Worm (Caenorhabditis elegans) whole organism, late embryonic: ENCODE data around the gene fbxb-114.

ENCODE experiments used
- C38D4.7 ChIP-seq: fragments of 200-800 bp; sonication (Bioruptor generic); optimal IDR thresholded peaks from 2 replicates; lab custom pipeline; 2018; ENCODE audit warnings: mild to moderate bottlenecking, missing genetic modification characterization, moderate library complexity, missing compliant biosample characterization
- K02D7.2 ChIP-seq: sonication (generic microtip); optimal IDR thresholded peaks from 2 replicates; lab custom pipeline; 2017; ENCODE audit warnings: mild to moderate bottlenecking, missing genetic modification characterization, missing compliant biosample characterization
- K09A11.1 ChIP-seq: sonication (generic microtip); optimal IDR thresholded peaks from 2 replicates; lab custom pipeline; 2017; ENCODE audit warnings: antibody characterized with exemption, mild to moderate bottlenecking, missing genetic modification characterization, missing compliant biosample characterization; ENCODE audit not compliant: insufficient read depth
- ahr-1 ChIP-seq: sonication (generic microtip); optimal IDR thresholded peaks from 2 replicates; lab custom pipeline; 2016; ENCODE audit warnings: missing genetic modification characterization, missing compliant biosample characterization
- ama-1 ChIP-seq: fragments of 150-350 bp; optimal IDR thresholded peaks from 2 replicates; lab custom pipeline; 2014
- ceh-18 ChIP-seq: sonication (generic microtip); optimal IDR thresholded peaks from 2 replicates; lab custom pipeline; 2016; ENCODE audit warnings: missing genetic modification characterization, missing compliant biosample characterization
- ceh-19 ChIP-seq: fragments of 200-800 bp; sonication (Bioruptor generic); optimal IDR thresholded peaks from 2 replicates; lab custom pipeline; 2018; ENCODE audit warnings: mild to moderate bottlenecking, missing genetic modification characterization, missing compliant biosample characterization
- ceh-2 ChIP-seq: sonication (generic microtip); optimal IDR thresholded peaks from 2 replicates; lab custom pipeline; 2016; ENCODE audit warnings: missing genotype, missing genetic modification characterization, missing compliant biosample characterization
- ceh-22 ChIP-seq: sonication (generic microtip); optimal IDR thresholded peaks from 2 replicates; lab custom pipeline; 2017; ENCODE audit warnings: missing biosample characterization, missing genetic modification characterization
- ceh-30 ChIP-seq: fragments of 150-350 bp; optimal IDR thresholded peaks from 2 replicates; lab custom pipeline; 2014; ENCODE audit warnings: missing biosample characterization, missing genetic modification characterization
- ceh-31 ChIP-seq: sonication (generic microtip); optimal IDR thresholded peaks from 2 replicates; lab custom pipeline; 2016; ENCODE audit warnings: missing genetic modification characterization, missing compliant biosample characterization
- ceh-45 ChIP-seq: fragments of 200-800 bp; sonication (Bioruptor generic); IDR thresholded peaks from 2 replicates; pipeline ENCODE4 v1.3.6; 2022; ENCODE audit warnings: missing genetic modification reagents, missing genetic modification characterization, missing compliant biosample characterization
- ceh-6 ChIP-seq: fragments of 200-800 bp; sonication (Bioruptor generic); optimal IDR thresholded peaks from 2 replicates; lab custom pipeline; 2018; ENCODE audit warnings: mild to moderate bottlenecking, missing genetic modification characterization, missing compliant biosample characterization
- ceh-9 ChIP-seq: sonication (generic microtip); optimal IDR thresholded peaks from 2 replicates; lab custom pipeline; 2016; ENCODE audit warnings: mild to moderate bottlenecking, missing genetic modification characterization, inconsistent platforms, missing compliant biosample characterization
- dve-1 ChIP-seq: sonication (generic microtip); optimal IDR thresholded peaks from 2 replicates; lab custom pipeline; 2017; ENCODE audit warnings: antibody characterized with exemption, mild to moderate bottlenecking, missing genetic modification characterization, missing compliant biosample characterization
- elt-2 ChIP-seq: sonication (generic microtip); optimal IDR thresholded peaks from 2 replicates; lab custom pipeline; 2016; ENCODE audit warnings: missing genetic modification reagents, missing genetic modification characterization, missing compliant biosample characterization
- eyg-1 ChIP-seq: sonication (generic microtip); optimal IDR thresholded peaks from 2 replicates; lab custom pipeline; 2016; ENCODE audit warnings: missing genotype, missing genetic modification characterization, missing compliant biosample characterization
- fax-1 ChIP-seq: sonication (generic microtip); optimal IDR thresholded peaks from 2 replicates; lab custom pipeline; 2016; ENCODE audit warnings: missing genotype, missing genetic modification characterization, missing compliant biosample characterization
- gmeb-2 ChIP-seq: sonication (generic microtip); optimal IDR thresholded peaks from 2 replicates; lab custom pipeline; 2016; ENCODE audit warnings: missing genetic modification characterization, inconsistent platforms, missing compliant biosample characterization
- hlh-13 ChIP-seq: fragments of 200-800 bp; sonication (Bioruptor generic); optimal IDR thresholded peaks from 2 replicates; lab custom pipeline; 2018; ENCODE audit warnings: mild to moderate bottlenecking, missing genetic modification characterization, missing compliant biosample characterization
- hlh-15 ChIP-seq: sonication (generic microtip); optimal IDR thresholded peaks from 2 replicates; lab custom pipeline; 2016; ENCODE audit warnings: missing genetic modification characterization, missing compliant biosample characterization
- lim-6 ChIP-seq: sonication (generic microtip); optimal IDR thresholded peaks from 2 replicates; lab custom pipeline; 2016; ENCODE audit warnings: missing genetic modification characterization, missing compliant biosample characterization
- lin-11 ChIP-seq: fragments of 200-800 bp; sonication (Bioruptor generic); optimal IDR thresholded peaks from 2 replicates; lab custom pipeline; 2018; ENCODE audit warnings: mild to moderate bottlenecking, missing genetic modification characterization, missing compliant biosample characterization
- nhr-11 ChIP-seq: fragments of 150-350 bp; optimal IDR thresholded peaks from 2 replicates; lab custom pipeline; 2014; ENCODE audit warnings: missing biosample characterization, missing genetic modification characterization
- nhr-232 ChIP-seq: sonication (generic microtip); optimal IDR thresholded peaks from 2 replicates; lab custom pipeline; 2016; ENCODE audit warnings: missing genetic modification characterization, missing compliant biosample characterization
- pag-3 ChIP-seq: sonication (generic microtip); optimal IDR thresholded peaks from 2 replicates; lab custom pipeline; 2016; ENCODE audit warnings: missing compliant biosample characterization, missing genetic modification characterization, borderline replicate concordance
- pat-9 ChIP-seq: fragments of 200-800 bp; sonication (Bioruptor generic); optimal IDR thresholded peaks from 2 replicates; lab custom pipeline; 2018; ENCODE audit warnings: mild to moderate bottlenecking, missing genetic modification characterization, moderate library complexity, missing compliant biosample characterization
- pha-4 ChIP-seq: fragments of 150-350 bp; optimal IDR thresholded peaks from 2 replicates; lab custom pipeline; 2018; ENCODE audit warnings: missing biosample characterization, missing genetic modification reagents, missing genetic modification characterization
- rnt-1 ChIP-seq: sonication (generic microtip); optimal IDR thresholded peaks from 2 replicates; lab custom pipeline; 2016; ENCODE audit warnings: missing genetic modification characterization, missing compliant biosample characterization
- sdc-2 ChIP-seq: sonication (generic microtip); optimal IDR thresholded peaks from 2 replicates; lab custom pipeline; 2016; ENCODE audit warnings: missing genotype, missing genetic modification characterization, missing compliant biosample characterization
- sox-4 ChIP-seq: sonication (generic microtip); optimal IDR thresholded peaks from 2 replicates; lab custom pipeline; 2017; ENCODE audit warnings: mild to moderate bottlenecking, missing genetic modification characterization, inconsistent platforms, missing compliant biosample characterization
- syd-9 ChIP-seq: sonication (generic microtip); optimal IDR thresholded peaks from 2 replicates; lab custom pipeline; 2016; ENCODE audit warnings: mild to moderate bottlenecking, missing genetic modification characterization, moderate library complexity, missing compliant biosample characterization
- tbx-7 ChIP-seq: sonication (generic microtip); optimal IDR thresholded peaks from 2 replicates; lab custom pipeline; 2016; ENCODE audit warnings: missing genotype, missing genetic modification characterization, missing compliant biosample characterization
- ttx-3 ChIP-seq: sonication (generic microtip); optimal IDR thresholded peaks from 2 replicates; lab custom pipeline; 2016; ENCODE audit warnings: missing genetic modification reagents, missing genetic modification characterization, missing compliant biosample characterization
- unc-3 ChIP-seq, 2 experiments: fragments of 200-800 bp in 1 of 2; sonication (Bioruptor generic) in 1 of 2; sonication (generic microtip) in 1 of 2; conservative IDR thresholded peaks in 1 of 2; optimal IDR thresholded peaks in 1 of 2; 2 replicates each; pipeline versions ENCODE4 v1.3.6 to Lab custom; 2016 to 2022; ENCODE audit warnings: missing compliant biosample characterization in 2 of 2, missing genetic modification characterization in 2 of 2, missing genetic modification reagents in 1 of 2
- unc-42 ChIP-seq: sonication (generic microtip); optimal IDR thresholded peaks from 2 replicates; lab custom pipeline; 2016; ENCODE audit warnings: missing genotype, missing genetic modification characterization, missing compliant biosample characterization
- unc-86 ChIP-seq: sonication (generic microtip); optimal IDR thresholded peaks from 2 replicates; lab custom pipeline; 2016; ENCODE audit warnings: missing genetic modification characterization, missing compliant biosample characterization
- ztf-16 ChIP-seq: sonication (generic microtip); optimal IDR thresholded peaks from 2 replicates; lab custom pipeline; 2017; ENCODE audit warnings: missing genetic modification characterization, missing compliant biosample characterization

fbxb-114 gene

DNA sequence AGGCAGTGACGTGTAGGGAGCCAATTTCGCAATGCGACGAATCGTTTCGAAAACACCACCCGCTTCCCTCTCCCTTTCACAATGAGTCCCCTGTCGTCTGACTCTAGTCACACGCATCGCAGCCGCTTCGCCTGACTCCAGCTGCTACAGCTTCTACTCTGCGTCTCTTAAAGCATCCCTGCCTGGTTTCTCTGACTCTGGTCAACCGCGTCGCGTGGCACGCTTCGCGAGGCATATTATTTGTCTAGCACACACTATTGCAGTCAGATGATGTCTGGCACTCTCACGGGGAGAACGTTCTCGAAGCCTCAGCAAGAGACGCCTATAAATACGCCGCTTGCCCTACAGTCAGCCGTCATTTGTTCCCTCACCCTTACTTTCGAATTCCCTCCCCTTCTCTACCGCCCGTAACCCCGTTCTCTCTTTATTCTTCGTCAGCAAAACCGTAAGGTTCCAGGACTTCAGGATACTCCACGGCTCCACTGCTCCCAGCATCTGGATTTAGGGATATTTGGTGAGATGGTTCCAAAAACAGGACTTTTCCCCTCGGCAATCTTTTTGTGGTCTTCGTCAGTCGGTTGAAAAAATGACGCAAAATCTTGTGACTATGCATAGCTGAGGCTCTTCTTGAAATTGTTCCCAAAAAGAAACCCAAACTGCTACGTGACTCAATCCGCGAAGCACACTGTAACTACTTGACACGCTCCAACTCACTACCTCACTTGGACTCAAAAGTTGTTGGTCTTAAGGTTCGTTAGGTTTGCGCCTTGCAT is 8.1 kb downstream of the fbxb-114 start (continued):
- TF ChIP-seq ama-1 (lab: Kevin White, UChicago) = peak; percentile 98
- TF ChIP-seq unc-86 (tag; lab: Kevin White, UChicago) = peak; percentile 58
- peak; percentile 41 for TF ChIP-seq K02D7.2
- peak; percentile 60 for TF ChIP-seq ahr-1 (tag; lab: Kevin White, UChicago)
- TF ChIP-seq pha-4 (tag; lab: Kevin White, UChicago) = no peak
- TF ChIP-seq sdc-2 (tag; lab: Kevin White, UChicago) = peak; percentile 93
- TF ChIP-seq rnt-1 (tag; lab: Kevin White, UChicago) = peak; percentile 97
- TF ChIP-seq K09A11.1 = peak; percentile 64
- TF ChIP-seq dve-1 (tag; lab: Kevin White, UChicago) = peak; percentile 86
- TF ChIP-seq ceh-6 (GFP tag; lab: Kevin White, UChicago) = no peak
- peak; percentile 28 for TF ChIP-seq lin-11
- peak; percentile 53 for TF ChIP-seq sox-4 (tag; lab: Kevin White, UChicago)
- TF ChIP-seq unc-3 (GFP tag; conservative IDR thresholded peaks at IDR 0.05; lab: Robert Waterston, UW) = no peak; the same call in 1 of the 2 replicates
- TF ChIP-seq unc-3 (tag; optimal IDR thresholded peaks at IDR 0.05; lab: Kevin White, UChicago) = peak; percentile 75
- peak; percentile 76 for TF ChIP-seq ztf-16 (tag; lab: Kevin White, UChicago)
- peak; percentile 34 for TF ChIP-seq tbx-7
- peak; percentile 35 for TF ChIP-seq lim-6 (tag; lab: Kevin White, UChicago)
- TF ChIP-seq syd-9 (tag; lab: Kevin White, UChicago) = peak; percentile 90
- TF ChIP-seq elt-2 (tag; lab: Kevin White, UChicago) = peak; percentile 71
- TF ChIP-seq ceh-9 (tag; lab: Kevin White, UChicago) = no peak
- peak; percentile 84 for TF ChIP-seq nhr-11 (tag; lab: Kevin White, UChicago)
- TF ChIP-seq pag-3 (tag; lab: Kevin White, UChicago) = peak; percentile 7
- TF ChIP-seq C38D4.7 (GFP tag; lab: Kevin White, UChicago) = peak; percentile 45
- TF ChIP-seq ttx-3 (tag; lab: Kevin White, UChicago) = peak; percentile 44
- TF ChIP-seq gmeb-2 (tag; lab: Kevin White, UChicago) = peak; percentile 34
- peak; percentile 95 for TF ChIP-seq unc-42
- TF ChIP-seq eyg-1 (tag; lab: Kevin White, UChicago) = peak; percentile 73
- TF ChIP-seq ceh-2 = peak; percentile 77
- TF ChIP-seq ceh-18 = peak; percentile 100
- TF ChIP-seq fax-1 (tag; lab: Kevin White, UChicago) = peak; percentile 58
- no peak for TF ChIP-seq nhr-232 (tag; lab: Kevin White, UChicago)
- peak; percentile 99 for TF ChIP-seq ceh-31 (tag; lab: Kevin White, UChicago)
- TF ChIP-seq pat-9 (tag; lab: Kevin White, UChicago) = peak; percentile 31
- no peak for TF ChIP-seq hlh-15 (tag; lab: Kevin White, UChicago)
- TF ChIP-seq hlh-13 = peak; percentile 38

DNA sequence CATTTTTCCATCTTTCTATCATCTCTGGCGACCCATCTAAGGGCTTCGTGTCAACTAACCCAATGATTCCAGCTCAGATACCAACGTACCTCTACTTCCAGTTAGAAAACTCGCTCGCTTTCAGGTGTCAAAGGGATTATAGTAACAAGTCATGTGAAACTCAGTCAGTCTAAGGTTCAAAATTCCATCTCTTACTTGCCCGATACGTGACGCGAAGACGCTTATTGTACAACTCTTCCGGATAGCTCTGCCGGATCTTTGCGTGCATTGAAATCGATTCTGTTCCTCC is 8.6 kb downstream of the fbxb-114 start:
- TF ChIP-seq ceh-2 (no peak), ceh-22 (tag; lab: Kevin White, UChicago) (no peak), ceh-19 (no peak), eyg-1 (tag; lab: Kevin White, UChicago) (no peak), ceh-18 (no peak)
- TF ChIP-seq, all 69 proteins: peak for 0

DNA sequence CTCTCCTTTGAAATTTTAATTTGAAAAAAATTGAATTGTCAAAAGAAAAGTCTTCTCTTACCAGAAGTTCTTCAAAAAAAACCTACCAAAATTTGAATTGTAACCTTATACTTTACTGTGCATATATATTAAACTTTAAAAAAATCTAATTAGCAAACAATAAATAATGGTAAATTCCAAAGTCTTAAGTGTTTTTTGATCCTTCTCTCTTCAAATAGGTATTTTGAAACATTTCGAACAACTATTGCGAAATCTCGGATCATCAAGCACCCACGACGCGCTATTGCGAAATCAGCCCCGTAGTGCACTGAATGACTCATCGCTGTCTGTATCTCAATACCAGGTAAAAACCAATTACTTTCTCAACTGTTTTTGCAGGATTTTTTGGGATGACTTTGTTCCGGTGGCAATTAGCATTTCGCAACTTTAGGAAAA is 9.0 kb downstream of the fbxb-114 start:
- peak; percentile 34 for TF ChIP-seq ahr-1 (tag; lab: Kevin White, UChicago)
- 0 out of 2 replicates have a peak, but pooled peaks have one; percentile 47 for TF ChIP-seq ceh-45
- TF ChIP-seq dve-1 (tag; lab: Kevin White, UChicago) = no peak
- peak; percentile 80 for TF ChIP-seq ama-1 (lab: Kevin White, UChicago)
- peak; percentile 9 for TF ChIP-seq ceh-30 (tag; lab: Kevin White, UChicago)
